Fruit fly (Drosophila melanogaster): ENCODE data around the gene Trl.

The Trl gene

DNA sequence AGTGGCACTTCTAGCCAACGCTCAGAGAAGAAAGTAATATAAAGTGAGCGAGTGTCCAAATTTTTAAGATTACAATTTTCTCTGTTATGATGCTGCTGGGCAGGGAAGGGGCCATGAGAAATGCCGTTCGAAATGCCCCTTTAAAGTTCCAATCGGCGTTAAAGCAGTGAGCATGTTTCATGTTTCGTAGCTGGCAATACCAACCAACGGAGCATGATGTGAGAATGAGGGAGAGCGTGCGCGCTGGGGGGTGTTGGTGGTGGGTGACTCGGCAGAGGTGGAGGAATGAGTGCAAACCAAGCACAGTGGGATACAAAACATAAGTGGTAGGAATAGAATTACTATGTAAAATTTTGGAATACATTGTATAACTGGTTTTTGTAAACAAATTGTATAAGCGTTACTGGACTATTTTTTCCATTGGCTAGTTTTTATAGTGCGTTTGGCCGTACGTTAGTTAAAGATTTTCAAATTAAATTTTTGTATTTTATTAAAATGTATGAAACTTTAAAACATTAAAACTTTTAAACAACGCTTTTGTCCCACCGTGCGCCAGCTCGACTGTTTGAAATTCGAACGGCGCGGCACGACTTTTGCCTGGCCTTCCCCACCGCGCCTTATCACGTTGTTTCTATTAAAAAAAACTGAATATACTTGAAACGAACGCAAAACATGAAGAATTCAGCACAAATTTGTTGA is 1.6 kb downstream of the Trl start:
- TF ChIP-seq kay (GFP tag; ENCODE audit: borderline replicate concordance), result peak; percentile 99
- peak; percentile 95 for TF ChIP-seq Mnt (GFP tag; optimal IDR thresholded peaks at IDR 0.05)
- peak; percentile 100 for TF ChIP-seq toe (GFP tag; optimal IDR thresholded peaks at IDR 0.05)
- TF ChIP-seq pad (GFP tag; optimal IDR thresholded peaks at IDR 0.05), result peak; percentile 99
- peak; percentile 99 for TF ChIP-seq bab1 (GFP tag; optimal IDR thresholded peaks at IDR 0.05)
- peak; percentile 99 for TF ChIP-seq Hr96 (GFP tag; optimal IDR thresholded peaks at IDR 0.05)
- TF ChIP-seq tj (GFP tag; optimal IDR thresholded peaks at IDR 0.05), result peak; percentile 97
- peak; percentile 97 for TF ChIP-seq cic (GFP tag; optimal IDR thresholded peaks at IDR 0.05)
- TF ChIP-seq CG11617 (GFP tag; optimal IDR thresholded peaks at IDR 0.05), result peak; percentile 100
- peak; percentile 98 for TF ChIP-seq CG14711 (tag; optimal IDR thresholded peaks at IDR 0.05)
- peak; percentile 73 to 80 for TF ChIP-seq cnc (optimal IDR thresholded peaks at IDR 0.05)
- peak; percentile 99 for TF ChIP-seq Crg-1 (GFP tag; optimal IDR thresholded peaks at IDR 0.05)
- peak; percentile 99 for TF ChIP-seq ovo (GFP tag; optimal IDR thresholded peaks at IDR 0.05)
- peak; percentile 99 for TF ChIP-seq CG1620 (GFP tag; optimal IDR thresholded peaks at IDR 0.05)
- TF ChIP-seq CG7101 (tag; optimal IDR thresholded peaks at IDR 0.05), result peak; percentile 100
- peak; percentile 100 for TF ChIP-seq CG33017 (tag; optimal IDR thresholded peaks at IDR 0.05)
- TF ChIP-seq CG5204 (GFP tag; optimal IDR thresholded peaks at IDR 0.05), result peak; percentile 100
- TF ChIP-seq Clk (GFP tag; optimal IDR thresholded peaks at IDR 0.05), result peak; percentile 100
- TF ChIP-seq CG7045 (GFP tag; optimal IDR thresholded peaks at IDR 0.05), result peak; percentile 100
- peak; percentile 100 for TF ChIP-seq CG12768 (GFP tag; optimal IDR thresholded peaks at IDR 0.05)

DNA sequence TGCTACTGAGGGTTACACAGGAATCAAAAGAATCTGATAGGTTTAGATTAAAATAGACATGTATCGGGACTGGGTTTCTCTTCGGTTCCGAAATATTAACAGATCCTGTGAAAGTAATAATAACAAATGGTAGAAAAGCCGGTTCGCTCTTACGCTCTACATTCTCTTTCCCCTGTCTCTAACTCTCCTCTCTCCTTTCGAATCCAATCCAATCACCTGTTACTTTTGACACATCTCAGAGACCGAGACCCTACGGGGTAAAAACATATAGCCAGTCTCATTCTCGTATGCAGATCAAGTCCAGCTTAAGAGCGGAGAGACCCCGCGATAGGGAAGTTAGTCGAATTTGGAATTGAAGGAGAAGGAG is 2.1 kb downstream of the Trl start:
- TF ChIP-seq CG12768 (GFP tag; optimal IDR thresholded peaks at IDR 0.05) (no peak), CG5204 (GFP tag; optimal IDR thresholded peaks at IDR 0.05) (no peak), Mnt (GFP tag; optimal IDR thresholded peaks at IDR 0.05) (no peak), toe (GFP tag; optimal IDR thresholded peaks at IDR 0.05) (no peak), CG11617 (GFP tag; optimal IDR thresholded peaks at IDR 0.05) (no peak), CG14711 (tag; optimal IDR thresholded peaks at IDR 0.05) (no peak), Crg-1 (GFP tag; optimal IDR thresholded peaks at IDR 0.05) (no peak), Clk (GFP tag; optimal IDR thresholded peaks at IDR 0.05) (no peak), CG1620 (GFP tag; optimal IDR thresholded peaks at IDR 0.05) (no peak), tj (GFP tag; optimal IDR thresholded peaks at IDR 0.05) (no peak), kay (GFP tag; ENCODE audit: borderline replicate concordance) (no peak), cic (GFP tag; optimal IDR thresholded peaks at IDR 0.05) (no peak), CG33017 (tag; optimal IDR thresholded peaks at IDR 0.05) (no peak), cnc (optimal IDR thresholded peaks at IDR 0.05) (no peak)

dm6 chr3L:14757464-14758384 is 3.1 kb downstream of the Trl start, which contains the start of gene CG42507:
Gene CG42507 (minus strand): TSS chr3L:14757962.
- no peak for TF ChIP-seq toe (GFP tag; optimal IDR thresholded peaks at IDR 0.05)
- peak; percentile 34 for TF ChIP-seq CG12768 (GFP tag; optimal IDR thresholded peaks at IDR 0.05)
- peak; percentile 56 for TF ChIP-seq bab1 (GFP tag; optimal IDR thresholded peaks at IDR 0.05)
- TF ChIP-seq tj (GFP tag; optimal IDR thresholded peaks at IDR 0.05), result no peak
- no peak for TF ChIP-seq CG11617 (GFP tag; optimal IDR thresholded peaks at IDR 0.05)
- TF ChIP-seq CG7101 (tag; optimal IDR thresholded peaks at IDR 0.05), result peak; percentile 62
- peak; percentile 55 for TF ChIP-seq Clk (GFP tag; optimal IDR thresholded peaks at IDR 0.05)
- TF ChIP-seq CG14711 (tag; optimal IDR thresholded peaks at IDR 0.05), result peak; percentile 45
- TF ChIP-seq CG5204 (GFP tag; optimal IDR thresholded peaks at IDR 0.05), result no peak
- no peak for TF ChIP-seq cnc (optimal IDR thresholded peaks at IDR 0.05)
- peak; percentile 67 for TF ChIP-seq Crg-1 (GFP tag; optimal IDR thresholded peaks at IDR 0.05)
- TF ChIP-seq pad (GFP tag; optimal IDR thresholded peaks at IDR 0.05), result peak; percentile 80
- TF ChIP-seq CG1620 (GFP tag; optimal IDR thresholded peaks at IDR 0.05), result peak; percentile 35
- TF ChIP-seq kay (GFP tag; ENCODE audit: borderline replicate concordance), result peak; percentile 14
- peak; percentile 64 for TF ChIP-seq Hr96 (GFP tag; optimal IDR thresholded peaks at IDR 0.05)
- TF ChIP-seq Mnt (GFP tag; optimal IDR thresholded peaks at IDR 0.05), result peak; percentile 71
- TF ChIP-seq CG33017 (tag; optimal IDR thresholded peaks at IDR 0.05), result peak; percentile 64
- TF ChIP-seq cic (GFP tag; optimal IDR thresholded peaks at IDR 0.05), result peak; percentile 81
- peak; percentile 75 for TF ChIP-seq ovo (GFP tag; optimal IDR thresholded peaks at IDR 0.05)
- peak; percentile 4 for TF ChIP-seq CG7045 (GFP tag; optimal IDR thresholded peaks at IDR 0.05)

DNA sequence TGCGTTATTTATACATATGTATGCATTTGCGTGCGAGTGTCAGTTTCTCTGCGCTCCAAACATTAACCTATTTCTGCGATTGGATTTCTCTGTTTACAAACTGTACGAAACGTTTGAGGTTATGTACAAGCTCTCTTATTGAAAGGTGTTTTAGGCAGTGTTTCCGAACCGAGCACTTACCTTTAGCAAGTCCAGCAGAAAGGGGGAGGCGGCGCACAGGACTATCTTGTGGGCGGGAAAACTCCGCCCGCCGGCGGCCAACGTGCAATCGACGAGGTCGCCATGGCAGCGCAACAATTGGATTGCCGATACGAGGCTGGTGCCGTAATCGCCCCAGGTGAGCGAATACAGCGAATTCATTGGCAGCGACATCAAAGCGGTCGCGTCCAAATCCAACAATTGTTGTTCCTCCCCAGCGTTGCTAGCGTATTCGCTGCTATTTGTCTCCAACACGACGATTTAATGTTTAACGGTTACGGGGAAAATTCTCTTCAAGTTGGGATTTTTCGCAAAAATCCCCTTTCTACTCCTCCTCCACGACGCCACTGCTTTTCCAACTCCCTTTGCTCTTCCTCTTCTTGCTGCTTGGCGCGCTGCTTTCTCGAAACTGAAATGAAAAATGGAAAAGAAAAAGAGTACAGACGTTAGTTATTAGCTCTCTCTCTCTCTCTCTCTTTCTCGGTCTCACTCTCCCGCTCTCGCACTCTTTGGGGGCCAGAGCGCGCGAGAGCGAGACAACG is 4.0 kb downstream of the Trl start:
- TF ChIP-seq CG5204 (GFP tag; optimal IDR thresholded peaks at IDR 0.05), result peak; percentile 90
- TF ChIP-seq CG11617 (GFP tag; optimal IDR thresholded peaks at IDR 0.05), result peak; percentile 87
- peak; percentile 53 for TF ChIP-seq Mnt (GFP tag; optimal IDR thresholded peaks at IDR 0.05)
- peak; percentile 86 for TF ChIP-seq Clk (GFP tag; optimal IDR thresholded peaks at IDR 0.05)
- TF ChIP-seq Hr96 (GFP tag; optimal IDR thresholded peaks at IDR 0.05), result peak; percentile 88
- TF ChIP-seq CG33017 (tag; optimal IDR thresholded peaks at IDR 0.05), result peak; percentile 67
- peak; percentile 84 for TF ChIP-seq toe (GFP tag; optimal IDR thresholded peaks at IDR 0.05)
- TF ChIP-seq CG14711 (tag; optimal IDR thresholded peaks at IDR 0.05), result peak; percentile 74
- no peak for TF ChIP-seq cnc (optimal IDR thresholded peaks at IDR 0.05)
- peak; percentile 92 for TF ChIP-seq kay (GFP tag; ENCODE audit: borderline replicate concordance)
- TF ChIP-seq tj (GFP tag; optimal IDR thresholded peaks at IDR 0.05), result peak; percentile 63
- TF ChIP-seq CG7045 (GFP tag; optimal IDR thresholded peaks at IDR 0.05), result peak; percentile 94
- TF ChIP-seq Crg-1 (GFP tag; optimal IDR thresholded peaks at IDR 0.05), result peak; percentile 78
- TF ChIP-seq CG12768 (GFP tag; optimal IDR thresholded peaks at IDR 0.05), result peak; percentile 88
- peak; percentile 76 for TF ChIP-seq bab1 (GFP tag; optimal IDR thresholded peaks at IDR 0.05)
- TF ChIP-seq cic (GFP tag; optimal IDR thresholded peaks at IDR 0.05), result peak; percentile 64
- peak; percentile 65 for TF ChIP-seq CG1620 (GFP tag; optimal IDR thresholded peaks at IDR 0.05)
- TF ChIP-seq pad (GFP tag; optimal IDR thresholded peaks at IDR 0.05), result peak; percentile 78
- peak; percentile 59 for TF ChIP-seq ovo (GFP tag; optimal IDR thresholded peaks at IDR 0.05)
- TF ChIP-seq CG7101 (tag; optimal IDR thresholded peaks at IDR 0.05), result peak; percentile 88
